Fruit fly (Drosophila melanogaster): ENCODE results near the gene CG34288.
A peak's percentile ranks its signal among the peaks of the same experiment; 100 is the strongest.

- no peak for TF ChIP-seq Hr78 (GFP tag; optimal IDR thresholded peaks at IDR 0.05)
- no peak for TF ChIP-seq Dfd (GFP tag; optimal IDR thresholded peaks at IDR 0.05)
- peak; percentile 80 for TF ChIP-seq dmrt93B (GFP tag; optimal IDR thresholded peaks at IDR 0.05)
- peak; percentile 86 for TF ChIP-seq fru (GFP tag; optimal IDR thresholded peaks at IDR 0.05)
- no peak for TF ChIP-seq N (GFP tag; optimal IDR thresholded peaks at IDR 0.05)
- TF ChIP-seq Sp1 (GFP tag; optimal IDR thresholded peaks at IDR 0.05), result peak; percentile 75
- no peak for TF ChIP-seq pan (optimal IDR thresholded peaks at IDR 0.05)
- TF ChIP-seq Rel (GFP tag; optimal IDR thresholded peaks at IDR 0.05), result no peak
- TF ChIP-seq Rel (tag; optimal IDR thresholded peaks at IDR 0.05), result peak; percentile 48
- TF ChIP-seq HLH106 (tag; optimal IDR thresholded peaks at IDR 0.05), result peak; percentile 74
- TF ChIP-seq rgr (GFP tag; optimal IDR thresholded peaks at IDR 0.05), result peak; percentile 80
- peak in 1 of 2 experiments; percentile 85 for TF ChIP-seq foxo (GFP tag; optimal IDR thresholded peaks at IDR 0.05)
- TF ChIP-seq GATAd (GFP tag; optimal IDR thresholded peaks at IDR 0.05), result peak; percentile 41
- TF ChIP-seq Abd-B (GFP tag; optimal IDR thresholded peaks at IDR 0.05), result no peak
- TF ChIP-seq h (GFP tag; optimal IDR thresholded peaks at IDR 0.05), result peak; percentile 86
These were observed 36.3 kb downstream of the CG34288 start, which contains the start of the genes CG13850 and lqfR for dm6 chr3R:22410537-22411360.
